Worm (Caenorhabditis elegans): Measurements from ENCODE around the gene asp-13.

asp-13 gene

DNA sequence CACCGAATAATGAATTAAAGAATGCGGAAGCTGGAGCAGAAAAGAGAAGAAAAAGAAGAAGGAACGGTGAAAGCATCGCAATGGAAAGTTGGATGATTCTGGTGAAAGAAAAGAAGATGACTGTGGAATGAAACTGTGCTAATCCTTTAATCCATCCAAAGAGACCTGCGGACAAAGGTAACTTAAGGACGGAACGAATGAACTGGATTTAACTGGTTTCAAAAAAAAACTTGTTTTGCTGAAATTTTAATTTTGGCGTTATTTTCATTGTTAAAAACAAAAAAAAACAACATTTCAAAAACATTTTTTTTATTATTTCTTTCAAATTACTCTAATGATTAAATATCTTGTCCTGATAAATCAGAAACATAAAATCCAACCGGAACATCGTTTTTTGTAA lies 6.1 kb downstream of the asp-13 start, which contains the start of gene grl-12:
grl-12 (minus strand) TSS at position 101 of the 400 bp plus-strand sequence.
- TF ChIP-seq daf-16 (GFP tag; optimal IDR thresholded peaks at IDR 0.05) (no peak), daf-16 (tag; optimal IDR thresholded peaks at IDR 0.05) (no peak), lin-13 (GFP tag; optimal IDR thresholded peaks at IDR 0.05) (no peak), nhr-48 (tag; optimal IDR thresholded peaks at IDR 0.05) (no peak), nhr-111 (GFP tag; optimal IDR thresholded peaks at IDR 0.05) (no peak), pha-4 (GFP tag; IDR thresholded peaks at IDR 0.05) (no peak), pha-4 (tag; optimal IDR thresholded peaks at IDR 0.05) (no peak), ama-1 (optimal IDR thresholded peaks at IDR 0.05) (no peak), lin-38 (GFP tag; IDR thresholded peaks at IDR 0.05) (no peak), R02D3.7 (tag; optimal IDR thresholded peaks at IDR 0.05) (no peak), unc-39 (tag; optimal IDR thresholded peaks at IDR 0.05) (no peak), snpc-4 (tag; optimal IDR thresholded peaks at IDR 0.05) (no peak), zag-1 (tag; optimal IDR thresholded peaks at IDR 0.05) (no peak), dpl-1 (GFP tag; optimal IDR thresholded peaks at IDR 0.05) (no peak), jun-1 (tag; optimal IDR thresholded peaks at IDR 0.05) (no peak), lsy-2 (tag; optimal IDR thresholded peaks at IDR 0.05) (no peak), nhr-10 (tag; optimal IDR thresholded peaks at IDR 0.05) (no peak), Y75B8A.6 (GFP tag; IDR thresholded peaks at IDR 0.05) (no peak), F49E8.2 (tag; optimal IDR thresholded peaks at IDR 0.05; ENCODE audit: borderline replicate concordance) (no peak), daf-8 (GFP tag; IDR thresholded peaks at IDR 0.05) (no peak), daf-12 (tag; optimal IDR thresholded peaks at IDR 0.05) (no peak)

DNA sequence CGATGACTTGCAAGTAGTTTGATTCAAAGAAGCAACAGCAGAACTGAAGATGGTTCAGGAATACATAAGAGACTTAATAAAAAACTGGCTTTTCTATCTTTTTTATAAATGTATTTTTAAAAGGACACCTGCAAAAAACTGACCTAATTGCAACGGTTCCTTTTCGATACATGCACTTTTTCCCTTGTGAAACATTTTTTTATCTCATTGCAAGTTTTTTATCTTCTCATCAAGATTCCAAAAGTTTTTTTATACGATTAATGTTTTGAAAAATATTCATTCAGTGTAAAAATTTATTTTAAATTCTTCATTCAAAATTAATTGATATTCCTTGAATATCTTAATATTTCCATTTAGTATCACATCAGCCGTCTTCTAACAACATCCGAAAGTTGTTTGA lies 7.4 kb downstream of the asp-13 start, which contains the start of gene oac-29:
oac-29 (minus strand) TSS at position 101 of the 400 bp plus-strand sequence.
- TF ChIP-seq aly-2 (tag; optimal IDR thresholded peaks at IDR 0.05), result no peak
- no peak for TF ChIP-seq nhr-102 (tag; optimal IDR thresholded peaks at IDR 0.05)
- TF ChIP-seq aha-1 (tag), result peak; percentile 33

DNA sequence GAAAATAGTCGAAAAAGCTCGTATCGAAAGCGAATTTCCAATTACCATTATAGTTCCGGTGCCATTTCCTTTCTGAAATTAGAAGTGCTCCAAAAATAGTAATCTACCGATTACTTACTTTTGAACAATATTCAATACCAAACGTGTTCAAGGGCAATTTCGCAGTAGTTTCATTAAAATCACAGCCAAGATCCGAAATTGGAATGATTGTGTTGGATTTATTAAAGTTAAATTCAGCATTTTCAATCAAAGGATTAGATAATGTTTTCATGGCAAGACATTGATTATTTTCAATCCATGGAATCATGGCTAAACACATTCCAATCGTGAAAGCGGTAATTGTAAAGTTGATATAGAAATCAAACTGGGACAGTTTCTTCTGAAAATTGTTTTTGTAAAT lies 10.2 kb downstream of the asp-13 start:
- TF ChIP-seq aha-1 (tag), result peak; percentile 91
- TF ChIP-seq Y75B8A.6 (GFP tag; IDR thresholded peaks at IDR 0.05), result no peak

DNA sequence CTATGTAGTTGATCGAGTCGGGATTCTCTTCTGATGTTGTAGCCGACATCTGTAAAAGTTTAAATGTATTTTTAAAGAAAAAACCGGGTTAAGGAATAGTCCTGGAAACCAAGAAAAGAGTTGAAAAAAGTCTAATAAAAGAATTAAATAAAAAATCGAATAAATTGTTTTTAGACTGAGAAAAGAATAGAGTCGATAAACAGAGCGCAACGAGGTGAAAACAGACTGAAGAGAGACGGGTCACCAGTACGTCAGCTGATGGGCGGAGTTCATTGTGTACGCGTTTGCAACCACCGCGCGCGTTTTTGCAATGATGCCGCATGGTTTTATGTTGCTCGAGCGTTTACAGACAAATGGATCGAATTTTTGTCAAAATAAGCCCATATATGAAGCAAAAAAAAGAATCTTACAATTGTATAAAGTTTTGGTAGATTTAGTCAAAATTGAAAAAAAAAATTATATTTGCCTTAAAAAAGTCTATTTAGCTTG lies 11.7 kb downstream of the asp-13 start, which contains the start of gene atg-18:
atg-18 (minus strand) TSS at position 51 of the 489 bp plus-strand sequence.
- peak; percentile 43 for TF ChIP-seq nhr-77 (tag; optimal IDR thresholded peaks at IDR 0.05)
- peak; percentile 76 for TF ChIP-seq dmd-6 (GFP tag; IDR thresholded peaks at IDR 0.05)
- peak; percentile 81 for TF ChIP-seq dve-1 (tag; optimal IDR thresholded peaks at IDR 0.05; ENCODE audit: insufficient read depth)
- TF ChIP-seq daf-16 (GFP tag; optimal IDR thresholded peaks at IDR 0.05), result peak in 1 of 2 experiments; percentile 64
- TF ChIP-seq daf-16 (tag; optimal IDR thresholded peaks at IDR 0.05), result peak; percentile 80
- peak; percentile 65 for TF ChIP-seq nhr-28 (tag; optimal IDR thresholded peaks at IDR 0.05)
- peak; percentile 81 for TF ChIP-seq nhr-48 (tag; optimal IDR thresholded peaks at IDR 0.05)
- peak; percentile 70 for TF ChIP-seq mxl-3 (GFP tag; optimal IDR thresholded peaks at IDR 0.05)
- no peak for TF ChIP-seq attf-4 (tag; optimal IDR thresholded peaks at IDR 0.05)
- TF ChIP-seq nhr-102 (tag; optimal IDR thresholded peaks at IDR 0.05), result peak; percentile 51
- TF ChIP-seq spr-1 (tag; optimal IDR thresholded peaks at IDR 0.05), result peak; percentile 11
- TF ChIP-seq nhr-6 (tag; optimal IDR thresholded peaks at IDR 0.05), result peak; percentile 67
- no peak for TF ChIP-seq lsy-2 (tag; optimal IDR thresholded peaks at IDR 0.05)
- peak; percentile 30 for TF ChIP-seq dpl-1 (GFP tag; optimal IDR thresholded peaks at IDR 0.05)
- TF ChIP-seq ces-1 (GFP tag; optimal IDR thresholded peaks at IDR 0.05), result no peak
- no peak for TF ChIP-seq aly-2 (tag; optimal IDR thresholded peaks at IDR 0.05)
- TF ChIP-seq ceh-20 (GFP tag; IDR thresholded peaks at IDR 0.05), result peak; percentile 56; the same call in 1 of the 2 replicates
- TF ChIP-seq hlh-30 (tag; optimal IDR thresholded peaks at IDR 0.05; ENCODE audit: insufficient read depth), result peak; percentile 98
- peak; percentile 93 for TF ChIP-seq aha-1 (tag)
- TF ChIP-seq pha-4 (GFP tag; IDR thresholded peaks at IDR 0.05), result no peak
- TF ChIP-seq pha-4 (tag; optimal IDR thresholded peaks at IDR 0.05), result peak; percentile 30
- no peak for TF ChIP-seq nhr-41 (GFP tag; IDR thresholded peaks at IDR 0.05)
- TF ChIP-seq dmd-8 (GFP tag; IDR thresholded peaks at IDR 0.05), result no peak
- TF ChIP-seq php-3 (GFP tag; IDR thresholded peaks at IDR 0.05), result 0 out of 2 replicates have a peak, but pooled peaks have one; percentile 28
- TF ChIP-seq nhr-11 (tag; optimal IDR thresholded peaks at IDR 0.05), result peak; percentile 67
- TF ChIP-seq F49E8.2 (tag; optimal IDR thresholded peaks at IDR 0.05; ENCODE audit: borderline replicate concordance), result no peak
- TF ChIP-seq madf-9 (GFP tag; conservative IDR thresholded peaks at IDR 0.05), result peak; percentile 42; the same call in 1 of the 2 replicates
- TF ChIP-seq zip-11 (GFP tag; IDR thresholded peaks at IDR 0.05), result no peak
- TF ChIP-seq spr-3 (GFP tag; optimal IDR thresholded peaks at IDR 0.05), result no peak
- TF ChIP-seq nhr-42 (GFP tag; IDR thresholded peaks at IDR 0.05), result peak; percentile 42; the same call in 1 of the 2 replicates
- no peak for TF ChIP-seq egl-27 (tag; optimal IDR thresholded peaks at IDR 0.05)
- peak; percentile 97 for TF ChIP-seq hlh-11 (tag; optimal IDR thresholded peaks at IDR 0.05)
- TF ChIP-seq nhr-10 (tag; optimal IDR thresholded peaks at IDR 0.05), result no peak
- TF ChIP-seq ama-1 (optimal IDR thresholded peaks at IDR 0.05), result no peak
